Fruit fly (Drosophila melanogaster) whole organism, embryonic: ENCODE measurements around the gene Nepl20.

Experiments
- ATbp ChIP-seq: fragments of 200-800 bp; sonication (Bioruptor generic); optimal IDR thresholded peaks from 2 replicates; lab custom pipeline; 2017; ENCODE audit warnings: missing biosample characterization, mild to moderate bottlenecking, missing genetic modification characterization, missing genetic modification reagents
- CG10366 ChIP-seq: fragments of 200-800 bp; sonication (Bioruptor generic); IDR thresholded peaks from 2 replicates; pipeline ENCODE4 v1.3.6; 2022; ENCODE audit warnings: missing biosample characterization, missing genetic modification characterization
- CG10565 ChIP-seq: fragments of 200-800 bp; sonication (Bioruptor generic); optimal IDR thresholded peaks from 3 replicates; lab custom pipeline; 2016; ENCODE audit warnings: missing biosample characterization, mild to moderate bottlenecking, missing genetic modification characterization
- CG11093 ChIP-seq: fragments of 200-800 bp; sonication (Bioruptor generic); IDR thresholded peaks from 3 replicates; pipeline ENCODE4 v1.3.6; 2022; ENCODE audit warnings: missing biosample characterization, missing genetic modification characterization
- CG11398 ChIP-seq: fragments of 200-800 bp; sonication (Bioruptor generic); optimal IDR thresholded peaks from 2 replicates; lab custom pipeline; 2016; ENCODE audit warnings: missing biosample characterization, missing genetic modification characterization
- CG12236 ChIP-seq: fragments of 200-800 bp; sonication (Bioruptor generic); optimal IDR thresholded peaks from 2 replicates; lab custom pipeline; 2016; ENCODE audit warnings: missing biosample characterization, missing genetic modification characterization
- CG13624 ChIP-seq: fragments of 200-800 bp; sonication (Bioruptor generic); optimal IDR thresholded peaks from 2 replicates; lab custom pipeline; 2016; ENCODE audit warnings: missing biosample characterization, missing genetic modification characterization
- CG14014 ChIP-seq: fragments of 200-800 bp; sonication (Bioruptor generic); IDR thresholded peaks from 2 replicates; pipeline ENCODE4 v1.3.6; 2022; ENCODE audit warnings: missing biosample characterization, missing genetic modification characterization
- CG1647 ChIP-seq: fragments of 200-800 bp; sonication (Bioruptor generic); optimal IDR thresholded peaks from 3 replicates; lab custom pipeline; 2016; ENCODE audit warnings: missing biosample characterization, missing genetic modification characterization
- CG2116 ChIP-seq: fragments of 200-800 bp; sonication (Bioruptor generic); optimal IDR thresholded peaks from 3 replicates; lab custom pipeline; 2018; ENCODE audit warnings: missing biosample characterization, mild to moderate bottlenecking, missing genetic modification characterization
- CG2202 ChIP-seq: fragments of 200-800 bp; sonication (Bioruptor generic); optimal IDR thresholded peaks from 2 replicates; lab custom pipeline; 2018; ENCODE audit warnings: missing biosample characterization, mild to moderate bottlenecking, missing genetic modification characterization
- CG2678 ChIP-seq: fragments of 200-800 bp; sonication (Bioruptor generic); optimal IDR thresholded peaks from 3 replicates; lab custom pipeline; 2019; ENCODE audit warnings: missing biosample characterization, mild to moderate bottlenecking, missing genetic modification characterization, moderate library complexity
- CG42726 ChIP-seq: fragments of 200-800 bp; sonication (Bioruptor generic); IDR thresholded peaks from 2 replicates; pipeline ENCODE4 v1.3.6; 2022; ENCODE audit warnings: missing biosample characterization, missing genetic modification characterization; ENCODE audit not compliant: partially characterized antibody
- CG6254 ChIP-seq: fragments of 200-800 bp; sonication (Bioruptor generic); optimal IDR thresholded peaks from 3 replicates; lab custom pipeline; 2017; ENCODE audit warnings: mild to moderate bottlenecking, missing biosample characterization, missing genetic modification reagents, missing genetic modification characterization
- CG7928 ChIP-seq: fragments of 200-800 bp; sonication (Bioruptor generic); optimal IDR thresholded peaks from 2 replicates; lab custom pipeline; 2017; ENCODE audit warnings: missing biosample characterization, mild to moderate bottlenecking, missing genetic modification characterization
- Dbx ChIP-seq: fragments of 200-800 bp; sonication (Bioruptor generic); IDR thresholded peaks from 3 replicates; pipeline ENCODE4 v1.3.6; 2022; ENCODE audit warnings: missing biosample characterization, missing genetic modification characterization
- Dek ChIP-seq: fragments of 200-800 bp; sonication (Bioruptor generic); optimal IDR thresholded peaks from 3 replicates; lab custom pipeline; 2019; ENCODE audit warnings: missing biosample characterization, mild to moderate bottlenecking, missing genetic modification characterization, moderate library complexity
- Fer3 ChIP-seq: fragments of 200-800 bp; sonication (Bioruptor generic); optimal IDR thresholded peaks from 2 replicates; lab custom pipeline; 2018; ENCODE audit warnings: missing biosample characterization, mild to moderate bottlenecking, missing genetic modification characterization, moderate library complexity
- Kr ChIP-seq: fragments of 200-800 bp; sonication (Bioruptor generic); optimal IDR thresholded peaks from 2 replicates; lab custom pipeline; 2017; ENCODE audit warnings: missing biosample characterization, mild to moderate bottlenecking, missing genetic modification characterization
- Mrtf ChIP-seq: fragments of 200-800 bp; sonication (Bioruptor generic); IDR thresholded peaks from 3 replicates; pipeline ENCODE4 v1.3.6; 2022; ENCODE audit warnings: missing biosample characterization, missing genetic modification characterization
- Nf-YA ChIP-seq: fragments of 200-800 bp; sonication (Bioruptor generic); IDR thresholded peaks from 2 replicates; pipeline ENCODE4 v1.3.6; 2022; ENCODE audit warnings: missing biosample characterization, missing genetic modification characterization
- Optix ChIP-seq: fragments of 200-800 bp; sonication (Bioruptor generic); IDR thresholded peaks from 3 replicates; pipeline ENCODE4 v1.3.6; 2022; ENCODE audit warnings: missing biosample characterization, missing genetic modification characterization
- Pdp1 ChIP-seq, 2 experiments: fragments of 200-800 bp; sonication (Bioruptor generic); optimal IDR thresholded peaks; 3 replicates each; lab custom pipeline; 2016; ENCODE audit warnings: missing biosample characterization in 2 of 2, missing genetic modification characterization in 2 of 2, mild to moderate bottlenecking in 1 of 2, moderate library complexity in 1 of 2
- Side ChIP-seq: fragments of 200-800 bp; sonication (Bioruptor generic); optimal IDR thresholded peaks from 2 replicates; lab custom pipeline; 2016; ENCODE audit warnings: missing biosample characterization, missing genetic modification characterization
- Sry-β ChIP-seq: fragments of 200-800 bp; sonication (Bioruptor generic); optimal IDR thresholded peaks from 2 replicates; lab custom pipeline; 2018; ENCODE audit warnings: missing biosample characterization, mild to moderate bottlenecking, missing genetic modification characterization, moderate library complexity
- Vsx1 ChIP-seq: fragments of 200-800 bp; sonication (Bioruptor generic); optimal IDR thresholded peaks from 2 replicates; lab custom pipeline; 2017; ENCODE audit warnings: missing biosample characterization, mild to moderate bottlenecking, missing genetic modification characterization, missing genetic modification reagents
- ash1 ChIP-seq: fragments of 200-800 bp; sonication (Bioruptor generic); optimal IDR thresholded peaks from 2 replicates; lab custom pipeline; 2018; ENCODE audit warnings: missing biosample characterization, mild to moderate bottlenecking, missing genetic modification characterization
- bcd ChIP-seq: fragments of 200-800 bp; sonication (Bioruptor generic); optimal IDR thresholded peaks from 2 replicates; lab custom pipeline; 2017; ENCODE audit warnings: missing biosample characterization, mild to moderate bottlenecking, missing genetic modification characterization
- crc ChIP-seq: fragments of 200-800 bp; sonication (Bioruptor generic); optimal IDR thresholded peaks from 2 replicates; lab custom pipeline; 2016; ENCODE audit warnings: missing biosample characterization, missing genetic modification characterization
- dmrt11E ChIP-seq: fragments of 200-800 bp; sonication (Bioruptor generic); optimal IDR thresholded peaks from 3 replicates; lab custom pipeline; 2018; ENCODE audit warnings: missing biosample characterization, mild to moderate bottlenecking, missing genetic modification characterization, moderate library complexity
- en ChIP-seq: fragments of 200-800 bp; sonication (Bioruptor generic); optimal IDR thresholded peaks from 2 replicates; lab custom pipeline; 2016; ENCODE audit warnings: missing biosample characterization, missing genetic modification characterization
- gem ChIP-seq: fragments of 200-800 bp; sonication (Bioruptor generic); optimal IDR thresholded peaks from 2 replicates; lab custom pipeline; 2019; ENCODE audit warnings: missing biosample characterization, mild to moderate bottlenecking, missing genetic modification characterization, moderate library complexity
- gro ChIP-seq: fragments of 200-800 bp; sonication (Bioruptor generic); optimal IDR thresholded peaks from 2 replicates; lab custom pipeline; 2016; ENCODE audit warnings: missing biosample characterization, missing genetic modification characterization
- gt ChIP-seq: fragments of 200-800 bp; sonication (Bioruptor generic); IDR thresholded peaks from 2 replicates; pipeline ENCODE4 v1.3.6; 2022; ENCODE audit warnings: missing biosample characterization, missing genetic modification characterization
- hth ChIP-seq: fragments of >200 bp; optimal IDR thresholded peaks from 2 replicates; lab custom pipeline; 2017; ENCODE audit warnings: inconsistent platforms
- insv ChIP-seq, 2 experiments: fragments of 200-800 bp; sonication (Bioruptor generic); optimal IDR thresholded peaks; 3 replicates each; lab custom pipeline; 2016 to 2018; ENCODE audit warnings: missing biosample characterization in 2 of 2, missing genetic modification characterization in 2 of 2
- inv ChIP-seq: fragments of 200-800 bp; sonication (Bioruptor generic); IDR thresholded peaks from 2 replicates; pipeline ENCODE4 v1.3.6; 2022; ENCODE audit warnings: missing biosample characterization, missing genetic modification characterization; ENCODE audit not compliant: partially characterized antibody
- jing ChIP-seq: fragments of 200-800 bp; sonication (Bioruptor generic); optimal IDR thresholded peaks from 2 replicates; lab custom pipeline; 2018; ENCODE audit warnings: missing biosample characterization, mild to moderate bottlenecking, missing genetic modification characterization
- nom ChIP-seq: fragments of 200-800 bp; sonication (Bioruptor generic); optimal IDR thresholded peaks from 2 replicates; lab custom pipeline; 2017; ENCODE audit warnings: missing biosample characterization, missing genetic modification characterization, mild to moderate bottlenecking, moderate library complexity, missing genetic modification reagents
- org-1 ChIP-seq: fragments of 200-800 bp; sonication (Bioruptor generic); optimal IDR thresholded peaks from 2 replicates; lab custom pipeline; 2017; ENCODE audit warnings: missing biosample characterization, missing genetic modification characterization
- pb ChIP-seq: fragments of 200-800 bp; sonication (Bioruptor generic); optimal IDR thresholded peaks from 3 replicates; lab custom pipeline; 2016; ENCODE audit warnings: missing biosample characterization, missing genetic modification characterization
- pfk ChIP-seq: fragments of 200-800 bp; sonication (Bioruptor generic); optimal IDR thresholded peaks from 2 replicates; lab custom pipeline; 2018; ENCODE audit warnings: missing biosample characterization, mild to moderate bottlenecking, missing genetic modification characterization, moderate library complexity
- ranshi ChIP-seq: fragments of 200-800 bp; sonication (Bioruptor generic); IDR thresholded peaks from 2 replicates; pipeline ENCODE4 v1.3.6; 2022; ENCODE audit warnings: missing biosample characterization, missing genetic modification characterization
- sens ChIP-seq: fragments of 200-800 bp; sonication (Bioruptor generic); peaks from one replicate; lab custom pipeline; 2016; ENCODE audit warnings: missing biosample characterization, missing genetic modification characterization
- slou ChIP-seq: fragments of 200-800 bp; sonication (Bioruptor generic); optimal IDR thresholded peaks from 3 replicates; lab custom pipeline; 2016; ENCODE audit warnings: missing biosample characterization, missing genetic modification characterization
- slp2 ChIP-seq: fragments of 200-800 bp; sonication (Bioruptor generic); optimal IDR thresholded peaks from 2 replicates; lab custom pipeline; 2016; ENCODE audit warnings: missing biosample characterization, missing genetic modification characterization

Gene Nepl20

DNA sequence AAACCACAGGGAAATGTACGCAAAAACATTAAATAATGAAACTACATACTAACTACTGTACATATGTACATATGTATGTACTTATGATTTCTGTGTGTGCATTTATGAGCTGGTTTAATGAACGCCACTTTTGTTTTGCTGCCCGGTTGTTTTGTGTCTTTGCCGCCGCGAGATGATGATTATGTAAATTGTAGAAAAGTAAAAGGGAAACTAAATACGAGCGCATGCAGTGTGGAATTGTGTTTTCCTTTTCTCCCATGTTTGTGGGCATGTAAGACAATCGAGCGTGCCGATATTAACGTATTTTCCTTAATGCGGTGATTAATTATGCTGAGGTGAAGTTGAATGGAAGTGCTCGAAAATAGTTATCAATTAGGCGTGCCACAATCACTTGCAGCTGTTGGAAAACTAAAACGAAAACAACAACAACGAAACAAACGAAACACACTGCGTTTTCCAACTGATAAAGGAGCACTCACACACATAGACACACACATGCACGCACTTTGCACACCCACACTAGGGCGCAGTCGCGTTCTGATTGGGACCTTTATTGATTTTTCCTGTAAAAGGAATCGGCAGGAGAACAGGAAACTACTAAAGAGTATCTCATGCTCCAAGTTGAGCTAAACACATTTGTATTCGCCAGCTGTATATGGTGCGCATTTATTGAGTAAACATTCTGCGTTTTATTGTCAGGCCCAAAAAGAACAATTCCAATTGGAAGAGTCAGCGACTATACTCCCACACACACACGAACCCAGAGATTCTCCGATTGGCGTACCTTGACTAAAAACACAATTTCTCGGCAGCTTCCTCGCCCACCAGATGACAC, 36.6 kb upstream of the Nepl20 start (continued):
- no peak for TF ChIP-seq Vsx1 (GFP tag; lab: Kevin White, UChicago)
- TF ChIP-seq bcd (GFP tag; lab: Kevin White, UChicago), result no peak
- TF ChIP-seq CG1647, result no peak
- TF ChIP-seq ATbp (GFP tag; lab: Kevin White, UChicago), result peak; percentile 14
- no peak for TF ChIP-seq dmrt11E
- TF ChIP-seq CG12236 (GFP tag; lab: Kevin White, UChicago), result peak; percentile 24
- TF ChIP-seq Pdp1 (GFP tag; optimal IDR thresholded peaks at IDR 0.05; lab: Kevin White, UChicago), result peak in 1 of 2 experiments; percentile 60

DNA sequence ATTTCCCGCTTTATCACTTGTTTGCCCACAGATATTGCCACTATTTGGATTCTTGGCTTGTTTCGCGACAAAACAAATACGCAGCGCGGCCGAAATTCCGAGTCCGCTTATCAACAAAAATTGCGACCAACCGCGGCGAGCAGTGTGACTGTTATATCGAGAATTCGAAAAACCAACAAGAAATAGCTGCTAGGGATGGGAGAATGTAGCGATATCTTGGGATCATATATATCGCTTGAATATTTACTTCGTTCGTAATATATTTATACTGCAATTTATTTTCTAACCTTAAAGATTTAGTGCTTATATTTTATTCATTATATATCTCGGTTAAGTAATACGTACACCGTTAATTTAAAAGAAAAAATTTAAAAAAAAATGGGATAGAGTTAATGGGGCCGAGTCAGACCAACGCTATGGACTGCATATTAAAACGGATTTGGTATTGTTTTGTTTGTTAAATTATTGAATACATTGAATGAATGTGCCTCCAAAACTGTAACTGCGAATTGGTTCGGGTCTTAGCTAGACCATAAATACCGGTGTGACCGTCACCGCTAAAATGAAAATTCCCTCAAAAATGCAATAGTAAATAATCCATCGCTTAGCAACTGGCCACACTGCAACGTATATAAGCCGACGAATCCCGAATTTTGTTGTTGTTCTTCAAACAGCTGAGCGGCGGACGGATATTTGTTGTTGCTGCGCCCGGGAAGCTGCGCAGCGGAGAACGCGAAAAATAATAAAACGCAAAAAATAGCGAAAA, 35.8 kb upstream of the Nepl20 start, which contains the start of the genes Apc and spg:
TSS of gene Apc (minus strand) at position 138 of the 766 bp plus-strand sequence.
TSS of gene spg (plus strand) at position 660 of the 766 bp plus-strand sequence.
- TF ChIP-seq hth (no peak), CG2678 (peak; percentile 60), crc (GFP tag; lab: Kevin White, UChicago) (no peak), sens (peak; percentile 90), Side (GFP tag; lab: Kevin White, UChicago) (peak; percentile 37), gro (GFP tag; lab: Kevin White, UChicago) (peak; percentile 38), nom (GFP tag; lab: Kevin White, UChicago) (peak; percentile 77), insv (GFP tag; optimal IDR thresholded peaks at IDR 0.05; lab: Kevin White, UChicago) (peak in 1 of 2 experiments; percentile 49), Dek (peak; percentile 50), CG2116 (GFP tag; lab: Kevin White, UChicago) (peak; percentile 49), Nf-YA (0 out of 2 replicates have a peak, but pooled peaks have one; percentile 19), Mrtf (GFP tag; lab: Robert Waterston, UW) (no peak; the same call in 2 of the 3 replicates), CG14014 (GFP tag; lab: Robert Waterston, UW) (peak; percentile 49; the same call in 1 of the 2 replicates), CG13624 (GFP tag; lab: Kevin White, UChicago) (peak; percentile 53), Kr (GFP tag; lab: Kevin White, UChicago) (peak; percentile 11), CG10366 (GFP tag; lab: Robert Waterston, UW) (0 out of 2 replicates have a peak, but pooled peaks have one; percentile 10), gt (GFP tag; lab: Robert Waterston, UW) (no peak), org-1 (GFP tag; lab: Kevin White, UChicago) (peak; percentile 59), Optix (GFP tag; lab: Robert Waterston, UW) (peak; percentile 38; the same call in 1 of the 3 replicates), inv (peak; percentile 61), ranshi (GFP tag; lab: Robert Waterston, UW) (peak; percentile 50; the same call in 1 of the 2 replicates), slou (GFP tag; lab: Kevin White, UChicago) (no peak), Dbx (GFP tag; lab: Robert Waterston, UW) (peak; percentile 53; the same call in 2 of the 3 replicates), pfk (GFP tag; lab: Kevin White, UChicago) (peak; percentile 14), pb (GFP tag; lab: Kevin White, UChicago) (no peak), CG11398 (peak; percentile 57), en (GFP tag; lab: Kevin White, UChicago) (peak; percentile 22), CG2202 (tag; lab: Kevin White, UChicago) (peak; percentile 50), CG10565 (GFP tag; lab: Kevin White, UChicago) (no peak), Fer3 (tag; lab: Kevin White, UChicago) (peak; percentile 29), slp2 (GFP tag; lab: Kevin White, UChicago) (peak; percentile 17), CG7928 (no peak), gem (tag; lab: Kevin White, UChicago) (peak; percentile 50), Sry-β (GFP tag; lab: Kevin White, UChicago) (no peak), CG11093 (GFP tag; lab: Robert Waterston, UW) (no peak), jing (no peak), CG42726 (GFP tag; lab: Robert Waterston, UW) (peak; percentile 69), CG6254 (no peak), ash1 (GFP tag; lab: Kevin White, UChicago) (peak; percentile 29)
